Fruit fly (Drosophila melanogaster) S2 (cell line): ENCODE measurements around the gene RpS8.

ENCODE experiments used
- CG8478 ChIP-seq: fragments of >200 bp; optimal IDR thresholded peaks from 2 replicates; lab custom pipeline; 2018
- CTCF ChIP-seq, 2 experiments: fragments of >200 bp; optimal IDR thresholded peaks; 2 replicates each; lab custom pipeline; 2018

DNA sequence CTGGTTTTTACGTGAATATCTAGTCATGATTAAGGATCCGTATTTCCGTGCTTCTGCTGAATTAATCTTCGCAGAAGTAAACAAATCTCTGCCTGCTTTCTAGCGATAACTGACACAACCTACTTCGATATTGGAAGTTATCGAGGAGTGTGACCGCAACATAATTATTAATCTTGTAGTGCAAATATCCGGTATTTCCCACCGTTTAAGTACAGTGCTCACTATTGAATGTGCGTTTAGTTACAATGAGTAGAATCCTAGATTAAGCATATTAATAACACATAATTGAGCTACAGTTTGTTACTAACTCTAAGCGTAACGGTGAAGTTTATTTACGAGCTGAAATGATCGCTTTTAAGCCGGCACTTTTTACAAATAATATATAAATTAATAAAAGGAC, 1.6 kb upstream of the RpS8 start:
- TF ChIP-seq CTCF (optimal IDR thresholded peaks at IDR 0.05; lab: Kevin White, UChicago) (no peak), CG8478 (no peak)
